Worm (Caenorhabditis elegans) whole organism, midembryonic: Measurements from ENCODE around the gene upb-1.

ENCODE experiments used
- T22C8.4 ChIP-seq: fragments of 200-800 bp; sonication (Bioruptor generic); IDR thresholded peaks from 2 replicates; pipeline ENCODE4 v1.3.6; 2022; ENCODE audit warnings: missing genetic modification characterization, missing compliant biosample characterization
- klf-2 ChIP-seq: fragments of 200-800 bp; sonication (Bioruptor generic); conservative IDR thresholded peaks from 2 replicates; pipeline ENCODE4 v1.3.6; 2022; ENCODE audit warnings: missing genetic modification reagents, missing genetic modification characterization, missing compliant biosample characterization
- med-1 ChIP-seq: sonication (generic microtip); optimal IDR thresholded peaks from 2 replicates; lab custom pipeline; 2017; ENCODE audit warnings: missing genetic modification characterization, mild to moderate bottlenecking, missing compliant biosample characterization, antibody characterized with exemption, missing genetic modification reagents; ENCODE audit not compliant: insufficient read depth
- tab-1 ChIP-seq: fragments of 200-800 bp; sonication (Bioruptor generic); IDR thresholded peaks from 2 replicates; pipeline ENCODE4 v1.3.6; 2022; ENCODE audit warnings: missing genetic modification characterization, missing compliant biosample characterization
- ztf-29 ChIP-seq: fragments of 200-800 bp; sonication (Bioruptor generic); IDR thresholded peaks from 2 replicates; pipeline ENCODE4 v1.3.6; 2022; ENCODE audit warnings: missing genetic modification reagents, missing genetic modification characterization, missing compliant biosample characterization

ce11 chrII:6324086-6324485 lies 34.2 kb upstream of the upb-1 start, which contains the start of gene sma-6:
- TF ChIP-seq med-1 (no peak), ztf-29 (GFP tag; lab: Robert Waterston, UW) (no peak), tab-1 (GFP tag; lab: Robert Waterston, UW) (no peak), T22C8.4 (no peak), klf-2 (GFP tag; lab: Robert Waterston, UW) (no peak)
